Worm (Caenorhabditis elegans) whole organism, mixed stage, embryonic: ENCODE measurements around the gene abu-13.

Source experiments
- M03D4.4 ChIP-seq: sonication (generic microtip); optimal IDR thresholded peaks from 2 replicates; lab custom pipeline; 2017; ENCODE audit warnings: mild to moderate bottlenecking, missing genetic modification characterization, missing compliant biosample characterization
- bed-3 ChIP-seq: fragments of 200-800 bp; sonication (Bioruptor generic); optimal IDR thresholded peaks from 3 replicates; lab custom pipeline; 2018; ENCODE audit warnings: mild to moderate bottlenecking, missing genetic modification characterization, moderate library complexity, missing compliant biosample characterization
- blmp-1 ChIP-seq: fragments of 150-350 bp; optimal IDR thresholded peaks from 2 replicates; lab custom pipeline; 2014; ENCODE audit warnings: missing biosample characterization, missing genetic modification characterization
- ceh-39 ChIP-seq: fragments of 150-350 bp; optimal IDR thresholded peaks from 2 replicates; lab custom pipeline; 2014; ENCODE audit warnings: missing biosample characterization, missing genetic modification characterization
- ceh-83 ChIP-seq: fragments of 200-800 bp; sonication (Bioruptor generic); optimal IDR thresholded peaks from 2 replicates; lab custom pipeline; 2018; ENCODE audit warnings: mild to moderate bottlenecking, missing genetic modification characterization, missing compliant biosample characterization
- ces-1 ChIP-seq: fragments of 150-350 bp; optimal IDR thresholded peaks from 2 replicates; lab custom pipeline; 2014; ENCODE audit warnings: missing biosample characterization, missing genetic modification reagents, missing genetic modification characterization
- cnd-1 ChIP-seq: fragments of 200-800 bp; sonication (Bioruptor generic); optimal IDR thresholded peaks from 2 replicates; lab custom pipeline; 2018; ENCODE audit warnings: mild to moderate bottlenecking, missing genetic modification characterization, missing compliant biosample characterization
- drap-1 ChIP-seq: fragments of 200-800 bp; sonication (Bioruptor generic); optimal IDR thresholded peaks from 3 replicates; lab custom pipeline; 2018; ENCODE audit warnings: mild to moderate bottlenecking, missing genetic modification characterization, missing compliant biosample characterization
- elt-1 ChIP-seq: sonication (generic microtip); optimal IDR thresholded peaks from 2 replicates; lab custom pipeline; 2017; ENCODE audit warnings: missing genetic modification characterization, mild to moderate bottlenecking, missing compliant biosample characterization, antibody characterized with exemption, moderate library complexity, borderline replicate concordance; ENCODE audit not compliant: insufficient read depth
- elt-3 ChIP-seq: fragments of 150-350 bp; optimal IDR thresholded peaks from 2 replicates; lab custom pipeline; 2014; ENCODE audit warnings: missing biosample characterization, missing genetic modification characterization
- flh-1 ChIP-seq: fragments of 200-800 bp; sonication (Bioruptor generic); optimal IDR thresholded peaks from 2 replicates; lab custom pipeline; 2018; ENCODE audit warnings: mild to moderate bottlenecking, missing genetic modification characterization, moderate library complexity, missing compliant biosample characterization
- hlh-1 ChIP-seq: fragments of 150-350 bp; optimal IDR thresholded peaks from 2 replicates; lab custom pipeline; 2014; ENCODE audit warnings: missing biosample characterization, missing genetic modification reagents, missing genetic modification characterization
- lin-32 ChIP-seq: fragments of 200-800 bp; sonication (Bioruptor generic); optimal IDR thresholded peaks from 2 replicates; lab custom pipeline; 2018; ENCODE audit warnings: mild to moderate bottlenecking, missing genetic modification characterization, missing compliant biosample characterization
- lsy-2 ChIP-seq: fragments of 150-350 bp; optimal IDR thresholded peaks from 2 replicates; lab custom pipeline; 2014; ENCODE audit warnings: missing biosample characterization, missing genetic modification characterization
- mab-5 ChIP-seq: fragments of 150-350 bp; optimal IDR thresholded peaks from 2 replicates; lab custom pipeline; 2014; ENCODE audit warnings: missing biosample characterization, missing genetic modification characterization
- mep-1 ChIP-seq: fragments of 150-350 bp; optimal IDR thresholded peaks from 2 replicates; lab custom pipeline; 2017; ENCODE audit warnings: missing biosample characterization, missing genetic modification reagents, missing genetic modification characterization, inconsistent platforms
- mls-2 ChIP-seq: sonication (generic microtip); optimal IDR thresholded peaks from 2 replicates; lab custom pipeline; 2016; ENCODE audit warnings: mild to moderate bottlenecking, missing genetic modification characterization, moderate library complexity, missing compliant biosample characterization
- nhr-12 ChIP-seq: fragments of 150-350 bp; optimal IDR thresholded peaks from 2 replicates; lab custom pipeline; 2014; ENCODE audit warnings: missing biosample characterization, missing genetic modification characterization
- nhr-237 ChIP-seq: fragments of 150-350 bp; optimal IDR thresholded peaks from 2 replicates; lab custom pipeline; 2014; ENCODE audit warnings: missing biosample characterization, missing genetic modification characterization
- nhr-28 ChIP-seq: fragments of 150-350 bp; optimal IDR thresholded peaks from 2 replicates; lab custom pipeline; 2014; ENCODE audit warnings: missing biosample characterization, missing genetic modification characterization
- nhr-76 ChIP-seq: sonication (generic microtip); optimal IDR thresholded peaks from 2 replicates; lab custom pipeline; 2017; ENCODE audit warnings: missing biosample characterization, missing genetic modification characterization
- pha-4 ChIP-seq: fragments of 150-350 bp; optimal IDR thresholded peaks from 2 replicates; lab custom pipeline; 2018; ENCODE audit warnings: missing biosample characterization, missing genetic modification reagents, missing genetic modification characterization
- sem-2 ChIP-seq: fragments of 200-800 bp; sonication (Bioruptor generic); optimal IDR thresholded peaks from 2 replicates; lab custom pipeline; 2018; ENCODE audit warnings: mild to moderate bottlenecking, missing genetic modification characterization, missing compliant biosample characterization
- snpc-4 ChIP-seq: fragments of 150-350 bp; optimal IDR thresholded peaks from 2 replicates; lab custom pipeline; 2014; ENCODE audit warnings: missing biosample characterization, missing genetic modification characterization
- sptf-1 ChIP-seq: sonication (generic microtip); optimal IDR thresholded peaks from 2 replicates; lab custom pipeline; 2017; ENCODE audit warnings: mild to moderate bottlenecking, missing genetic modification characterization, moderate library complexity, missing compliant biosample characterization
- tbx-8 ChIP-seq: fragments of 200-800 bp; sonication (Bioruptor generic); optimal IDR thresholded peaks from 2 replicates; lab custom pipeline; 2018; ENCODE audit warnings: mild to moderate bottlenecking, missing genetic modification characterization, moderate library complexity, missing compliant biosample characterization
- unc-39 ChIP-seq: fragments of 150-350 bp; optimal IDR thresholded peaks from 2 replicates; lab custom pipeline; 2014; ENCODE audit warnings: missing biosample characterization, missing genetic modification characterization
- unc-62 ChIP-seq: fragments of 150-350 bp; optimal IDR thresholded peaks from 2 replicates; lab custom pipeline; 2014; ENCODE audit warnings: missing biosample characterization, missing genetic modification reagents, missing genetic modification characterization
- zip-8 ChIP-seq: fragments of 150-350 bp; optimal IDR thresholded peaks from 2 replicates; lab custom pipeline; 2014; ENCODE audit warnings: missing biosample characterization, missing genetic modification characterization
- ztf-11 ChIP-seq: fragments of 150-350 bp; optimal IDR thresholded peaks from 2 replicates; lab custom pipeline; 2014; ENCODE audit warnings: missing biosample characterization, missing genetic modification characterization

Gene abu-13

DNA sequence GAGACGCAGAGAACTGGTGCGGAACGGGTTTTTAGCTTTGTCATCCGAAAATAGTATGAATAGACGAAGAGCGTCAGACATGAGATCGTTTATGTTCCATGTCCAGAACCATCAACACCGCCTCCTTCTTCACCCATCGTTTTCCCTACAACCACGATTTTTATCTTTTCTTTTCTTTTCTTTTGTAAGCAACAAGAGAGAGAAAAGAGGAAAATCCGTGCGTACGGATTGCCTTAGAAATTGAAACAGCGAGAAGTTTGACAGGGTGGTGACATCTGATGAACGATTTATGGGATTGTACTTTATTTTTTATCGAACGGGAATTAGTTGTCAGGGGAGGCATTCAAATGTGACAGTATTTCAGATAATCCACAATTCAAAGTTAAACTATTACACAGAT, at the start of gene abu-13:
TSS of gene abu-13 (minus strand) at position 152 of the 400 bp plus-strand sequence.
- TF ChIP-seq nhr-28 (tag; lab: Kevin White, UChicago), result no peak
- no peak for TF ChIP-seq ces-1 (GFP tag; lab: Kevin White, UChicago)
- TF ChIP-seq ceh-39 (tag; lab: Kevin White, UChicago), result no peak
- TF ChIP-seq snpc-4 (tag; lab: Kevin White, UChicago), result no peak
- no peak for TF ChIP-seq flh-1 (GFP tag; lab: Kevin White, UChicago)

DNA sequence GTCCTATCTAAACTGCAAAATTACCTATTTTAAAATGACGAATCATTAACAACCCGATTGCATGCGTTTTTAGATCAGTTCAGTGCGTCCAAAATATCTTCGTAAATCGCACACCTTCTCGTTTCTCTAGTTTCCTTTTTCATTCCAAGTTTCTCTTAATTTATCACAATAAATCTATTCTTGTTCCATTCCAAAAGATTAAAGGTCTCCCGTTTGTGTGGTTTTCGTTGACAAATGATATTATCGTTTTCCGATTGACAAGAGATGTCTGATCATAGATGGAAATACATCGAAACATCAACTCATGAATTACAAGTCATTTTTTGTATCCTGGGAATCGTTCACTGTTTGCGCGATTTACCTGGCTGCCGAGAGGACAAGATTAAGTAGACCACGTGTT, 47.5 kb upstream of the abu-13 start:
- TF ChIP-seq mep-1 (no peak), unc-39 (no peak), blmp-1 (no peak), mab-5 (tag; lab: Kevin White, UChicago) (no peak), hlh-1 (no peak), nhr-76 (tag; lab: Kevin White, UChicago) (no peak), cnd-1 (tag; lab: Kevin White, UChicago) (no peak), pha-4 (tag; lab: Kevin White, UChicago) (no peak), sptf-1 (tag; lab: Kevin White, UChicago) (no peak), mls-2 (no peak), unc-62 (GFP tag; lab: Kevin White, UChicago) (no peak), M03D4.4 (tag; lab: Kevin White, UChicago) (no peak), elt-1 (tag; lab: Kevin White, UChicago) (no peak), ceh-83 (GFP tag; lab: Kevin White, UChicago) (no peak), lsy-2 (tag; lab: Kevin White, UChicago) (no peak), ces-1 (GFP tag; lab: Kevin White, UChicago) (no peak), tbx-8 (GFP tag; lab: Kevin White, UChicago) (no peak)
- TF ChIP-seq, all 35 proteins: peak for 0

DNA sequence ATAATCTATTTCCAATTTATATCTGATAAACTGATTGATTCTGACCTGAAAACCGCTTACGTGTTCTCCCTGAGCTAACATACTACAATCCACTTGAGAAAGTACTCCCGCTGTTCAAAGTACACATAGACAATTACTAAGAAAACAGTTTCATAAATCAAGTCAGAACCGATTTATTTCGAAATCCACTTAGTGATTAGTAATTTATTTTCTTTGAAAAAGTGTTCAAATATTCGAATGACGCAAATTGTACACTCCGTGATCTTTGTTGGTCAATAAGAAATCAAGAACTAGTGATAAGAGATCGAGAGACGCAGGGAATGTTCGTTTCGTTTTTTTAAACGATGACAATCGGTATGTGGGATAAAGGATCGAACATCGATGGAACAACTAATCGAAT, 46.8 kb upstream of the abu-13 start:
- TF ChIP-seq nhr-12 (tag; lab: Kevin White, UChicago) (no peak), drap-1 (no peak), tbx-8 (GFP tag; lab: Kevin White, UChicago) (no peak), sptf-1 (tag; lab: Kevin White, UChicago) (no peak), mls-2 (no peak), unc-39 (no peak), elt-1 (tag; lab: Kevin White, UChicago) (no peak), pha-4 (tag; lab: Kevin White, UChicago) (no peak), ceh-83 (GFP tag; lab: Kevin White, UChicago) (no peak), ceh-39 (tag; lab: Kevin White, UChicago) (no peak), blmp-1 (no peak), lin-32 (no peak)

DNA sequence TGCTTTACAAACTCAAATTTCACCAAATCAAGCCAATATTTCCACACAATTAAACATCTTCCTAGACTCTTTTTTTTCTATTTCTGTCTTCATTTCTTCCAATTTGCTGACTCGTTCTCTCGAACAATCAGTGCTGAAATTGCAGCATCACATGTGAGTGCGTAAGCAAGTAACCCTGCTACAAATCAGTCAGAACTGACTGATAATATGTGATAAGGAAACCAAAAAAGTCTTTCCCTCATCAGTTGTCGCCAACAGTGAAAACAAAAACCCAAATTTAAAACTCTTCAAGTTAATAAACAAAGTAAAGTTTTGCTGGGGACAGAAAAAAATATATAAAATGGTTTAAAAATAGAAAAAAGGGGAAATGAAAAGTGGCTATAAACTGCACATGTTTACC, 45.8 kb upstream of the abu-13 start:
- TF ChIP-seq elt-1 (tag; lab: Kevin White, UChicago) (no peak), mls-2 (no peak), cnd-1 (tag; lab: Kevin White, UChicago) (no peak), elt-3 (no peak), bed-3 (GFP tag; lab: Kevin White, UChicago) (no peak), drap-1 (no peak), lsy-2 (tag; lab: Kevin White, UChicago) (no peak), mep-1 (no peak), M03D4.4 (tag; lab: Kevin White, UChicago) (no peak), ztf-11 (tag; lab: Kevin White, UChicago) (no peak), sptf-1 (tag; lab: Kevin White, UChicago) (no peak), nhr-237 (no peak), snpc-4 (tag; lab: Kevin White, UChicago) (no peak), ceh-83 (GFP tag; lab: Kevin White, UChicago) (no peak), unc-62 (GFP tag; lab: Kevin White, UChicago) (no peak), blmp-1 (no peak), hlh-1 (no peak), zip-8 (tag; lab: Kevin White, UChicago) (no peak)

DNA sequence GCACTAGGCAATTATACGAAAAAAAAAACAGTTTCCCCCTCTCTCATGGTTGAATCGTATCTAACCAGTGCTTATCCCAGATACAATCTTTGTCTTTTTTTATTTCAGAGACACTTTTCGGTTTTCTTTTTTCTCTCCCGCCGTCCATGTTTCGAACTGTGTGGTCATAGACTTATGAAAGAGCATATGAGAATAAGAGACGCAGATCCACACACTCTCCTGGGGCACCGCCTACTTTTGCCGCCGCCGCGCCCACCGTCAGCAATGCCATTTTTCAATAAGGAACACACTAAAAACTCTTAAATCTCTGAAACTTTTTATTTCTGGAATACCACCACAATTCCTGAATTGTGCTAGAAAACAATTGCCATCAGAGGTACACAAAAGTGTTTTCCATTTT, 44.2 kb upstream of the abu-13 start, which contains the start of gene prk-1:
TSS of gene prk-1 (plus strand) at position 269 of the 400 bp plus-strand sequence.
- TF ChIP-seq elt-1 (tag; lab: Kevin White, UChicago) (no peak), elt-3 (no peak), flh-1 (GFP tag; lab: Kevin White, UChicago) (no peak), unc-39 (no peak), snpc-4 (tag; lab: Kevin White, UChicago) (no peak), blmp-1 (no peak), sem-2 (no peak), ceh-83 (GFP tag; lab: Kevin White, UChicago) (no peak)
